Fruit fly (Drosophila melanogaster): ENCODE measurements around the gene CG31142.
A peak's percentile ranks its signal among the peaks of the same experiment; 100 is the strongest.

CG31142 gene

dm6 chr3R:23962781-23963222 lies 33.8 kb downstream of the CG31142 start, which contains the start of gene CG31140:
Gene CG31140 (plus strand): TSS chr3R:23963180.
- TF ChIP-seq D19A (tag; optimal IDR thresholded peaks at IDR 0.05) (no peak), nerfin-1 (tag; optimal IDR thresholded peaks at IDR 0.05) (peak; percentile 44), CG2120 (GFP tag; optimal IDR thresholded peaks at IDR 0.05) (no peak), slou (GFP tag; optimal IDR thresholded peaks at IDR 0.05) (no peak), CG5953 (GFP tag; IDR thresholded peaks at IDR 0.05) (no peak), vvl (GFP tag; IDR thresholded peaks at IDR 0.05) (no peak), twi (tag; optimal IDR thresholded peaks at IDR 0.05) (no peak), lov (optimal IDR thresholded peaks at IDR 0.05) (no peak), lov (GFP tag; IDR thresholded peaks at IDR 0.05) (no peak), CG4424 (GFP tag; optimal IDR thresholded peaks at IDR 0.05) (no peak), dan (GFP tag; IDR thresholded peaks at IDR 0.05) (no peak), Pdp1 (GFP tag; optimal IDR thresholded peaks at IDR 0.05) (no peak), CG10366 (GFP tag; IDR thresholded peaks at IDR 0.05) (no peak), CG14441 (GFP tag; IDR thresholded peaks at IDR 0.05) (no peak), CG4404 (GFP tag; IDR thresholded peaks at IDR 0.05) (no peak), Ets65A (GFP tag) (peak; percentile 74), sna (GFP tag; IDR thresholded peaks at IDR 0.05; ENCODE audit: partially characterized antibody) (0 out of 2 replicates have a peak, but pooled peaks have one; percentile 13), CG8924 (tag; optimal IDR thresholded peaks at IDR 0.05) (peak; percentile 7), CG6254 (GFP tag; optimal IDR thresholded peaks at IDR 0.05) (peak; percentile 6), CG15269 (tag; optimal IDR thresholded peaks at IDR 0.05) (no peak), CTCF (GFP tag; optimal IDR thresholded peaks at IDR 0.05) (peak; percentile 31), CG15601 (tag; optimal IDR thresholded peaks at IDR 0.05) (no peak), CG11560 (tag; IDR thresholded peaks at IDR 0.05) (no peak), CG3281 (GFP tag; optimal IDR thresholded peaks at IDR 0.05) (peak; percentile 6), CG2199 (GFP tag; IDR thresholded peaks at IDR 0.05) (0 out of 3 replicates have a peak, but pooled peaks have one; percentile 36), schlank (tag; optimal IDR thresholded peaks at IDR 0.05) (no peak), tap (tag; optimal IDR thresholded peaks at IDR 0.05) (no peak), Mes4 (GFP tag; optimal IDR thresholded peaks at IDR 0.05) (no peak), Hsf (GFP tag; optimal IDR thresholded peaks at IDR 0.05) (no peak), HmgZ (tag; optimal IDR thresholded peaks at IDR 0.05) (no peak), gfzf (GFP tag; optimal IDR thresholded peaks at IDR 0.05) (peak; percentile 55), CG11456 (GFP tag; IDR thresholded peaks at IDR 0.05) (no peak), Chrac-16 (GFP tag; optimal IDR thresholded peaks at IDR 0.05) (no peak), CG8089 (GFP tag; optimal IDR thresholded peaks at IDR 0.05) (no peak), Sry-β (GFP tag; optimal IDR thresholded peaks at IDR 0.05) (no peak), danr (GFP tag; IDR thresholded peaks at IDR 0.05) (no peak), CG12155 (GFP tag; optimal IDR thresholded peaks at IDR 0.05) (no peak), vnd (GFP tag; IDR thresholded peaks at IDR 0.05; ENCODE audit: partially characterized antibody) (no peak), jing (GFP tag; optimal IDR thresholded peaks at IDR 0.05) (no peak), CG2116 (GFP tag; optimal IDR thresholded peaks at IDR 0.05) (no peak), Hr51 (GFP tag; optimal IDR thresholded peaks at IDR 0.05) (no peak), ind (GFP tag; optimal IDR thresholded peaks at IDR 0.05) (no peak), zfh1 (GFP tag; IDR thresholded peaks at IDR 0.05) (0 out of 3 replicates have a peak, but pooled peaks have one; percentile 37), CG10565 (GFP tag; optimal IDR thresholded peaks at IDR 0.05) (no peak), CHES-1-like (GFP tag; optimal IDR thresholded peaks at IDR 0.05) (no peak), Gug (GFP tag; IDR thresholded peaks at IDR 0.05) (no peak), hth (optimal IDR thresholded peaks at IDR 0.05) (no peak), CG17829 (tag; optimal IDR thresholded peaks at IDR 0.05) (peak; percentile 13), inv (GFP tag; IDR thresholded peaks at IDR 0.05; ENCODE audit: partially characterized antibody) (no peak), emc (GFP tag; optimal IDR thresholded peaks at IDR 0.05) (no peak), hbn (GFP tag; IDR thresholded peaks at IDR 0.05; ENCODE audit: partially characterized antibody) (no peak), CG7786 (GFP tag; optimal IDR thresholded peaks at IDR 0.05) (no peak), yki (optimal IDR thresholded peaks at IDR 0.05) (peak; percentile 36)

All from whole organism, embryonic.